Worm (Caenorhabditis elegans) whole organism, late embryonic: ENCODE measurements around the gene oac-42.
"Not testable (repeated sequence)": the region's sequence is repeated elsewhere in the genome, so short reads cannot be mapped to it uniquely, and the experiment has no call there.

Source experiments
- fkh-10 ChIP-seq: fragments of 150-350 bp; optimal IDR thresholded peaks from 2 replicates; lab custom pipeline; 2014; ENCODE audit warnings: missing biosample characterization, missing genetic modification reagents, missing genetic modification characterization
- nhr-11 ChIP-seq: fragments of 150-350 bp; optimal IDR thresholded peaks from 2 replicates; lab custom pipeline; 2014; ENCODE audit warnings: missing biosample characterization, missing genetic modification characterization
- unc-86 ChIP-seq: sonication (generic microtip); optimal IDR thresholded peaks from 2 replicates; lab custom pipeline; 2016; ENCODE audit warnings: missing genetic modification characterization, missing compliant biosample characterization

DNA sequence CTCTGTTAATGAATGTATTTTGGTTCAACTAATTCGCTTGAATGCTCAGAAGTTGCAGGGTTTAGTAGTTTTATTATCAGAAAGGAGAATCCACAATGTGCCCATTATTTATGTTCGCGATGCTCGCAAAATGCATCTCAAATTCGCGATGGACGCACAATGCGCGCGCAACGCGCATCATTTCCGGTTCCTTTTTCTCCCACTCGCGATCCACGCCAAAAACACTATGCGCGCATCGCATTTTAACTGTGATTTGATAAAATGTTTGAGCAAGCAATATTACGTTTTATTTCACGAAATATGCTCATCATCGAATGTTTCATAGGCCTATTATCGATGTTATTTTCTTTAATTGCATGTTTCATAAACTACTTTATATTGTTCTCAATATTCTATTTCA, 45.3 kb upstream of the oac-42 start, which contains the start of gene srbc-77:
- TF ChIP-seq unc-86 (tag; lab: Kevin White, UChicago); fkh-10 (GFP tag; lab: Kevin White, UChicago); nhr-11 (tag; lab: Kevin White, UChicago): not testable (repeated sequence)
